Worm (Caenorhabditis elegans): ENCODE data around the gene mdmh-35.

Gene mdmh-35

DNA sequence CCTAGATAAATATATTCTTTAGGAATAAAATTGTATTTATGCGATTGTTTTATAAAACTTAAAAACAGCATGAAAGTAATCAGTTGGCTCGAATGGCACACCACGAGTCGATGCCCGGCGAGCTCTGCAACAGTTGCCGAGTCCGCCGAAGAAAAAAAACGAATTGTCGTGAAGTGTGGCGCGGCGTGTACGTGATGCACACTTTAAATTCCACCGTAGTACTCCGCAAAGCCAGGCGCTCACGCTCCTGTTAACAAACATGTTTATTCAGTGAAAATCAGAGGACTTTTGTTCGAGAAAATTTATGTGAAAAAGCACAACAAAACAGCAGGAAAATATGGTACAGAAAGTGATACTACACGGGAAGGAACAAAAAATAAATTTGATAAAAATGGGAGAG, 15.1 kb upstream of the mdmh-35 start (continued):
- TF ChIP-seq ceh-82 (tag; optimal IDR thresholded peaks at IDR 0.05), result no peak
- no peak for TF ChIP-seq lin-11 (tag; optimal IDR thresholded peaks at IDR 0.05)
- TF ChIP-seq ama-1 (optimal IDR thresholded peaks at IDR 0.05), result no peak
- TF ChIP-seq aly-2 (tag; optimal IDR thresholded peaks at IDR 0.05), result no peak
- no peak for TF ChIP-seq ztf-1 (GFP tag; conservative IDR thresholded peaks at IDR 0.05)
- peak; percentile 75 for TF ChIP-seq unc-55 (GFP tag; optimal IDR thresholded peaks at IDR 0.05)
- no peak for TF ChIP-seq alr-1 (tag; optimal IDR thresholded peaks at IDR 0.05)
- TF ChIP-seq nhr-77 (tag; optimal IDR thresholded peaks at IDR 0.05), result no peak
- peak; percentile 78 for TF ChIP-seq nhr-129 (tag; optimal IDR thresholded peaks at IDR 0.05)
- TF ChIP-seq unc-62 (GFP tag; optimal IDR thresholded peaks at IDR 0.05), result no peak
- no peak for TF ChIP-seq ztf-4 (tag; optimal IDR thresholded peaks at IDR 0.05)
- TF ChIP-seq sem-4 (tag; optimal IDR thresholded peaks at IDR 0.05), result no peak
- TF ChIP-seq mbf-1 (tag; optimal IDR thresholded peaks at IDR 0.05), result no peak
- peak; percentile 24 for TF ChIP-seq zag-1 (tag; optimal IDR thresholded peaks at IDR 0.05)

DNA sequence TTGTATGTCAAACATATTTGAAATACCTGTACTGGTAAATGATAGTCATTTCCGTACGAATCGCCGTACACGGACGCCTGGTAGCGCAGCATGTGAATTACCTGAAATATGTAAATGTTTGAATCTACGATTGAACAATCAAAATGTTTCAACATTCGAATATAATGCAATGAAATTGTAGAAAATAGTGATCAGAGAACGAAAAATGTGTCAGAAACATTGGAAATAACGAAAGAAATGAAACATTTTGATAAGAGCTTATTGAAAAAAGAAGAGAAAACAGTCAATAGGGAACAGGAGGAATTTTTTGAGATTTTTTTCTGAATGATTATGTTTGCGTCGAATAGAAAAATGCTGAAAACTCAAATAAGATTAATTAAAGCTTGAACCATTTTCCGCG, 14.5 kb upstream of the mdmh-35 start, which contains the start of gene ztf-17:
Gene ztf-17 (minus strand): TSS at position 101 of the 400 bp plus-strand sequence.
- TF ChIP-seq skn-1 (tag; optimal IDR thresholded peaks at IDR 0.05), result no peak
- no peak for TF ChIP-seq lin-13 (GFP tag; optimal IDR thresholded peaks at IDR 0.05)
- TF ChIP-seq nhr-25 (tag; optimal IDR thresholded peaks at IDR 0.05), result no peak
- TF ChIP-seq zag-1 (tag; optimal IDR thresholded peaks at IDR 0.05), result no peak
- no peak for TF ChIP-seq peb-1 (tag; optimal IDR thresholded peaks at IDR 0.05)

DNA sequence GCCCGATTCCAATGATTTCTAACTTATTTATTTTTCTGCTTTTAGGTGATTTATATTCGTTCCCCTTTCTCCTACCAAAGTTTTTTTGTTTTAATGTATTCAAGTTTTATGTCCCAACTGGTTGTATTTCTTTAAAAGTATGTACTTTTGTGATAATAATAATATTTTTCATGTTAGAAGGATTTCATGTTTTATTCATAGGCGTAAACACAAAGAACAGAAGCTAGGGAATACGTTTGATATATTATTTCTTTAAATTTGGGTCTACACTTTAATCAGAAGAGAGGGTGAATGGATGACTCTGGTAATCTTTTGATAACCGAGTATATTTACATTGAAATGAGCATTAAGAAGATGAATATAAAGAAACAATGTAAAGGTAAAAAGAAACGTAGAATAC, 10.6 kb upstream of the mdmh-35 start:
- TF ChIP-seq nhr-25 (tag; optimal IDR thresholded peaks at IDR 0.05), result peak; percentile 40
- no peak for TF ChIP-seq nhr-129 (tag; optimal IDR thresholded peaks at IDR 0.05)
- TF ChIP-seq nhr-21 (tag; optimal IDR thresholded peaks at IDR 0.05), result no peak

DNA sequence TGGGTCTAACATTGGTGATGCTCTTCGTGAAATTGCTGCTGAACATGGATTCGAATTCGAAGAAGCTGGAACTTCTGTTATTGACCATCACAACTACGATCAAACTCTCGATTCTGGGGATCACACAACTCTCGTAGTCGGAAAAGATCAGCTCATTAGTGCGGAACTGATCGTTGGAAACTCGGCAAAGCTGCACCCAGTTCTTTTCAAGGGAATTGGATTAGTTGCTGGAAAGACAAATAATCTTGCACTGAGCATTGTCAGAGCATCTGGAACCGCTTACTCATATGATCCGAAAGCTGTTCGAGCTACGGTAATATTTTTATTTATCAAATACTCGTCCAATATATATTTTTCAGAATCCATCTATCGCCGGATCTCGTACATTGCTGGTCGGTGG, 9.4 kb upstream of the mdmh-35 start:
- TF ChIP-seq lin-11 (tag; optimal IDR thresholded peaks at IDR 0.05) (no peak), sem-4 (tag; optimal IDR thresholded peaks at IDR 0.05) (no peak), blmp-1 (tag; optimal IDR thresholded peaks at IDR 0.05; ENCODE audit: insufficient read depth) (no peak), nhr-77 (tag; optimal IDR thresholded peaks at IDR 0.05) (no peak), ama-1 (optimal IDR thresholded peaks at IDR 0.05) (no peak)

DNA sequence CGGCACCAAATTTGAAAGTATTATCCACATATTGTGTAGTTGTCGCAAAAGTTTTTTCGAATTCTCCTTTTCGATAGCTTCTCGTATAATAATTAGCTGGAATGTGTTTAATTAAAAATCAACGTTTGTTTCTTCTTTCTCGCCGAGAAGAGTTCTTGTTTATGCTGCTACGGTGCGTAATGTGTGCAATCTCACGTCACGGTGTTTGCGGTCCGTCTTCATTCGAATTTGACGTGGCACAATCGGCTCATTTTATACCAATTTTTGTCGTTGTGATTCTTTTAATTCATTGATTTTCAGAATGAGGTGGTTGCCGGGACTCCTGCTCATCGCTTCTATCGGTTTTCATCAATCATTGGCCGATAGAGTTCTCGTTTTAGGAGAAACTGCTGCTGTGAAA, 8.7 kb upstream of the mdmh-35 start, which contains the start of gene ostb-1:
Gene ostb-1 (plus strand): TSS at position 301 of the 400 bp plus-strand sequence.
- TF ChIP-seq lsy-2 (tag; optimal IDR thresholded peaks at IDR 0.05) (peak in 1 of 2 experiments; percentile 84), nhr-11 (tag; optimal IDR thresholded peaks at IDR 0.05) (no peak), fos-1 (tag; optimal IDR thresholded peaks at IDR 0.05) (peak; percentile 5), ama-1 (optimal IDR thresholded peaks at IDR 0.05) (no peak), elt-3 (tag; optimal IDR thresholded peaks at IDR 0.05) (no peak), zag-1 (tag; optimal IDR thresholded peaks at IDR 0.05) (no peak), lin-39 (tag; optimal IDR thresholded peaks at IDR 0.05) (no peak), nhr-10 (tag; optimal IDR thresholded peaks at IDR 0.05) (no peak), aly-2 (tag; optimal IDR thresholded peaks at IDR 0.05) (no peak), mbf-1 (tag; optimal IDR thresholded peaks at IDR 0.05) (no peak), nhr-129 (tag; optimal IDR thresholded peaks at IDR 0.05) (peak; percentile 59), Y55F3AM.14 (GFP tag; optimal IDR thresholded peaks at IDR 0.05) (no peak), C34F6.9 (tag; optimal IDR thresholded peaks at IDR 0.05) (peak; percentile 55), ceh-82 (tag; optimal IDR thresholded peaks at IDR 0.05) (no peak), nhr-12 (tag; optimal IDR thresholded peaks at IDR 0.05) (no peak), mab-5 (tag; optimal IDR thresholded peaks at IDR 0.05) (no peak), blmp-1 (tag; optimal IDR thresholded peaks at IDR 0.05; ENCODE audit: insufficient read depth) (no peak), nhr-25 (tag; optimal IDR thresholded peaks at IDR 0.05) (no peak), R02D3.7 (tag; optimal IDR thresholded peaks at IDR 0.05) (no peak), nhr-23 (tag; optimal IDR thresholded peaks at IDR 0.05) (no peak), gmeb-1 (tag; optimal IDR thresholded peaks at IDR 0.05) (peak; percentile 50), ztf-1 (GFP tag; conservative IDR thresholded peaks at IDR 0.05) (no peak), lin-13 (GFP tag; optimal IDR thresholded peaks at IDR 0.05) (no peak), mdl-1 (tag; optimal IDR thresholded peaks at IDR 0.05) (no peak), sma-9 (GFP tag; optimal IDR thresholded peaks at IDR 0.05) (no peak), sma-9 (tag; optimal IDR thresholded peaks at IDR 0.05) (no peak), crh-2 (tag; optimal IDR thresholded peaks at IDR 0.05) (peak; percentile 90), ztf-4 (tag; optimal IDR thresholded peaks at IDR 0.05) (no peak), nhr-21 (tag; optimal IDR thresholded peaks at IDR 0.05) (no peak), egl-27 (tag; optimal IDR thresholded peaks at IDR 0.05) (no peak), unc-62 (GFP tag; optimal IDR thresholded peaks at IDR 0.05) (no peak), unc-39 (tag; optimal IDR thresholded peaks at IDR 0.05) (no peak), snpc-4 (tag; optimal IDR thresholded peaks at IDR 0.05) (no peak), skn-1 (tag; optimal IDR thresholded peaks at IDR 0.05) (no peak), ZK546.5 (tag; optimal IDR thresholded peaks at IDR 0.05) (no peak), nhr-77 (tag; optimal IDR thresholded peaks at IDR 0.05) (no peak), unc-55 (GFP tag; optimal IDR thresholded peaks at IDR 0.05) (peak; percentile 45)

All from whole organism, L2 larva.